Worm (Caenorhabditis elegans) whole organism, early embryonic: Measurements from ENCODE around the gene C18E9.5.

Source experiments
- B0310.2 ChIP-seq: sonication (generic microtip); optimal IDR thresholded peaks from 2 replicates; lab custom pipeline; 2016; ENCODE audit warnings: mild to moderate bottlenecking, missing genetic modification characterization, missing compliant biosample characterization
- F13C5.2 ChIP-seq: sonication (generic microtip); optimal IDR thresholded peaks from 2 replicates; lab custom pipeline; 2017; ENCODE audit warnings: mild to moderate bottlenecking, missing genetic modification characterization, inconsistent platforms, missing compliant biosample characterization
- aly-1 ChIP-seq: sonication (generic microtip); optimal IDR thresholded peaks from 2 replicates; lab custom pipeline; 2016; ENCODE audit warnings: missing genetic modification characterization, missing compliant biosample characterization
- ama-1 ChIP-seq: fragments of 150-350 bp; optimal IDR thresholded peaks from 2 replicates; lab custom pipeline; 2014
- ceh-13 ChIP-seq: fragments of 200-800 bp; sonication (Bioruptor generic); optimal IDR thresholded peaks from 2 replicates; lab custom pipeline; 2018; ENCODE audit warnings: mild to moderate bottlenecking, missing genetic modification characterization, missing compliant biosample characterization
- ceh-36 ChIP-seq: sonication (generic microtip); optimal IDR thresholded peaks from 2 replicates; lab custom pipeline; 2016; ENCODE audit warnings: missing genetic modification characterization, inconsistent platforms, missing compliant biosample characterization
- ets-7 ChIP-seq: sonication (generic microtip); optimal IDR thresholded peaks from 2 replicates; lab custom pipeline; 2016; ENCODE audit warnings: missing genotype, missing genetic modification characterization, missing compliant biosample characterization
- flt-1 ChIP-seq: fragments of 200-800 bp; sonication (Bioruptor generic); IDR thresholded peaks from 2 replicates; pipeline ENCODE4 v1.3.6; 2022; ENCODE audit warnings: missing genetic modification characterization, missing compliant biosample characterization
- hmbx-1 ChIP-seq: sonication (generic microtip); optimal IDR thresholded peaks from 2 replicates; lab custom pipeline; 2016; ENCODE audit warnings: mild to moderate bottlenecking, missing genetic modification characterization, missing compliant biosample characterization
- hmg-4 ChIP-seq: fragments of 200-800 bp; sonication (Bioruptor generic); optimal IDR thresholded peaks from 2 replicates; lab custom pipeline; 2018; ENCODE audit warnings: mild to moderate bottlenecking, missing genetic modification characterization, missing compliant biosample characterization
- hnd-1 ChIP-seq: sonication (generic microtip); optimal IDR thresholded peaks from 2 replicates; lab custom pipeline; 2016; ENCODE audit warnings: missing genetic modification characterization, missing compliant biosample characterization
- pes-1 ChIP-seq: fragments of 200-800 bp; sonication (Bioruptor generic); IDR thresholded peaks from 2 replicates; pipeline ENCODE4 v1.3.6; 2022; ENCODE audit warnings: missing genetic modification reagents, missing genetic modification characterization, missing compliant biosample characterization
- scrt-1 ChIP-seq: fragments of 200-800 bp; sonication (Bioruptor generic); IDR thresholded peaks from 2 replicates; pipeline ENCODE4 v1.3.6; 2022; ENCODE audit warnings: missing genetic modification characterization, missing compliant biosample characterization
- sea-1 ChIP-seq: fragments of 200-800 bp; sonication (Bioruptor generic); conservative IDR thresholded peaks from 2 replicates; pipeline ENCODE4 v1.3.6; 2022; ENCODE audit warnings: missing genetic modification characterization, missing compliant biosample characterization
- tbx-11 ChIP-seq: fragments of 200-800 bp; sonication (Bioruptor generic); IDR thresholded peaks from 2 replicates; pipeline ENCODE4 v1.3.6; 2022; ENCODE audit warnings: missing genetic modification characterization, missing compliant biosample characterization
- tbx-37 ChIP-seq: fragments of 200-800 bp; sonication (Bioruptor generic); conservative IDR thresholded peaks from 2 replicates; pipeline ENCODE4 v1.3.6; 2022; ENCODE audit warnings: missing genetic modification reagents, missing genetic modification characterization, missing compliant biosample characterization
- tra-4 ChIP-seq: sonication (generic microtip); optimal IDR thresholded peaks from 2 replicates; lab custom pipeline; 2017; ENCODE audit warnings: missing genetic modification characterization, missing compliant biosample characterization

Gene C18E9.5

ce11 chrII:8973516-8974043 is 3.8 kb downstream of the C18E9.5 start, which contains the start of gene tomm-40:
TSS of gene tomm-40 (minus strand) at chrII:8973566.
- peak; percentile 47 for TF ChIP-seq F13C5.2 (tag; lab: Kevin White, UChicago)
- TF ChIP-seq pes-1 (GFP tag; lab: Robert Waterston, UW) = no peak

ce11 chrII:8982683-8983082 is 12.9 kb downstream of the C18E9.5 start, which contains the start of gene C18E9.7:
TSS of gene C18E9.7 (minus strand) at chrII:8982783.
- no peak for TF ChIP-seq hmg-4 (GFP tag; lab: Kevin White, UChicago)

ce11 chrII:8987962-8988361 is 18.2 kb downstream of the C18E9.5 start, which contains the start of gene C18E9.8:
TSS of gene C18E9.8 (minus strand) at chrII:8988062.
- no peak for TF ChIP-seq scrt-1 (GFP tag; lab: Robert Waterston, UW)
- TF ChIP-seq aly-1 = no peak

ce11 chrII:8989444-8989843 is 19.7 kb downstream of the C18E9.5 start, which contains the start of gene C18E9.9:
TSS of gene C18E9.9 (minus strand) at chrII:8989544.
- no peak for TF ChIP-seq ceh-13
- no peak for TF ChIP-seq tra-4 (tag; lab: Kevin White, UChicago)
- no peak for TF ChIP-seq hmg-4 (GFP tag; lab: Kevin White, UChicago)
- no peak for TF ChIP-seq F13C5.2 (tag; lab: Kevin White, UChicago)
- TF ChIP-seq B0310.2 = no peak
- TF ChIP-seq ama-1 (lab: Kevin White, UChicago) = no peak
- TF ChIP-seq scrt-1 (GFP tag; lab: Robert Waterston, UW) = no peak
- TF ChIP-seq tbx-11 (GFP tag; lab: Robert Waterston, UW) = no peak
- TF ChIP-seq ceh-36 (tag; lab: Kevin White, UChicago) = no peak

- TF ChIP-seq ets-7 (no peak), sea-1 (GFP tag; lab: Robert Waterston, UW) (no peak), ama-1 (lab: Kevin White, UChicago) (no peak), tbx-11 (GFP tag; lab: Robert Waterston, UW) (no peak), tra-4 (tag; lab: Kevin White, UChicago) (no peak), pes-1 (GFP tag; lab: Robert Waterston, UW) (no peak), hnd-1 (tag; lab: Kevin White, UChicago) (no peak), aly-1 (no peak), B0310.2 (no peak), tbx-37 (GFP tag; lab: Robert Waterston, UW) (no peak), ceh-13 (no peak), hmbx-1 (no peak), flt-1 (GFP tag; lab: Robert Waterston, UW) (no peak), scrt-1 (GFP tag; lab: Robert Waterston, UW) (no peak), F13C5.2 (tag; lab: Kevin White, UChicago) (no peak), ceh-36 (tag; lab: Kevin White, UChicago) (no peak), hmg-4 (GFP tag; lab: Kevin White, UChicago) (no peak)
Measured at ce11 chrII:8990267-8990666, 20.5 kb downstream of the C18E9.5 start.

ce11 chrII:8991602-8992001 is 21.8 kb downstream of the C18E9.5 start:
- TF ChIP-seq hmbx-1 = no peak
- no peak for TF ChIP-seq ceh-13
- TF ChIP-seq tra-4 (tag; lab: Kevin White, UChicago) = no peak
- TF ChIP-seq pes-1 (GFP tag; lab: Robert Waterston, UW) = no peak
- TF ChIP-seq B0310.2 = no peak
- no peak for TF ChIP-seq tbx-11 (GFP tag; lab: Robert Waterston, UW)
- TF ChIP-seq scrt-1 (GFP tag; lab: Robert Waterston, UW) = no peak
- TF ChIP-seq hmg-4 (GFP tag; lab: Kevin White, UChicago) = no peak
- TF ChIP-seq flt-1 (GFP tag; lab: Robert Waterston, UW) = no peak
- no peak for TF ChIP-seq F13C5.2 (tag; lab: Kevin White, UChicago)
- TF ChIP-seq ceh-36 (tag; lab: Kevin White, UChicago) = no peak

- TF ChIP-seq sea-1 (GFP tag; lab: Robert Waterston, UW) = no peak
- TF ChIP-seq tbx-37 (GFP tag; lab: Robert Waterston, UW) = no peak
- TF ChIP-seq tra-4 (tag; lab: Kevin White, UChicago) = no peak
- TF ChIP-seq F13C5.2 (tag; lab: Kevin White, UChicago) = no peak
- no peak for TF ChIP-seq ets-7
- no peak for TF ChIP-seq ceh-13
- no peak for TF ChIP-seq ama-1 (lab: Kevin White, UChicago)
- TF ChIP-seq flt-1 (GFP tag; lab: Robert Waterston, UW) = no peak
- no peak for TF ChIP-seq tbx-11 (GFP tag; lab: Robert Waterston, UW)
- no peak for TF ChIP-seq aly-1
- TF ChIP-seq B0310.2 = no peak
- no peak for TF ChIP-seq scrt-1 (GFP tag; lab: Robert Waterston, UW)
- no peak for TF ChIP-seq hmg-4 (GFP tag; lab: Kevin White, UChicago)
Measured at ce11 chrII:8992780-8993179, 23.0 kb downstream of the C18E9.5 start, which contains the start of gene ooc-5. TSS of gene ooc-5 (plus strand) at chrII:8993160.

- TF ChIP-seq hmbx-1 (no peak), tbx-11 (GFP tag; lab: Robert Waterston, UW) (no peak), sea-1 (GFP tag; lab: Robert Waterston, UW) (no peak), ets-7 (no peak), aly-1 (no peak), scrt-1 (GFP tag; lab: Robert Waterston, UW) (no peak)
Measured at ce11 chrII:8994336-8994735, 24.6 kb downstream of the C18E9.5 start, which contains the start of gene F44G4.1. TSS of gene F44G4.1 (plus strand) at chrII:8994636.
